Fruit fly (Drosophila melanogaster) whole organism, wandering third instar larva: Measurements from ENCODE around the gene Upf2.
A peak's percentile ranks its signal among the peaks of the same experiment; 100 is the strongest.

ENCODE experiments used
- Abd-B ChIP-seq: fragments of >200 bp; optimal IDR thresholded peaks from 2 replicates; lab custom pipeline; 2017; ENCODE audit warnings: missing biosample characterization, missing genetic modification characterization
- CG9705 ChIP-seq: fragments of 200-800 bp; sonication (Bioruptor generic); optimal IDR thresholded peaks from 2 replicates; lab custom pipeline; 2018; ENCODE audit warnings: missing biosample characterization, mild to moderate bottlenecking, missing genetic modification characterization
- Dfd ChIP-seq: fragments of >200 bp; optimal IDR thresholded peaks from 2 replicates; lab custom pipeline; 2017; ENCODE audit warnings: missing biosample characterization, missing genetic modification characterization
- HLH106 ChIP-seq: fragments of 200-800 bp; optimal IDR thresholded peaks from 3 replicates; lab custom pipeline; 2019; ENCODE audit warnings: missing biosample characterization, mild to moderate bottlenecking, missing genetic modification characterization, moderate library complexity
- Hr78 ChIP-seq: fragments of >200 bp; optimal IDR thresholded peaks from 2 replicates; lab custom pipeline; 2017; ENCODE audit warnings: missing biosample characterization, missing genetic modification characterization
- Jra ChIP-seq: sonication (Bioruptor generic); optimal IDR thresholded peaks from 2 replicates; lab custom pipeline; 2016; ENCODE audit warnings: missing biosample characterization, missing genetic modification characterization
- Mio ChIP-seq: sonication (Bioruptor generic); optimal IDR thresholded peaks from 2 replicates; lab custom pipeline; 2016; ENCODE audit warnings: missing biosample characterization, missing genetic modification characterization
- OdsH ChIP-seq: fragments of 200-800 bp; sonication (Bioruptor generic); optimal IDR thresholded peaks from 2 replicates; lab custom pipeline; 2016; ENCODE audit warnings: missing biosample characterization, mild to moderate bottlenecking, missing genetic modification characterization
- fru ChIP-seq: fragments of 200-800 bp; sonication (Bioruptor generic); optimal IDR thresholded peaks from 3 replicates; lab custom pipeline; 2016; ENCODE audit warnings: missing biosample characterization, mild to moderate bottlenecking, missing genetic modification characterization
- h ChIP-seq: fragments of 200-800 bp; sonication (Bioruptor generic); optimal IDR thresholded peaks from 3 replicates; lab custom pipeline; 2016; ENCODE audit warnings: missing biosample characterization, mild to moderate bottlenecking, missing genetic modification characterization
- rgr ChIP-seq: fragments of 200-800 bp; sonication (Bioruptor generic); optimal IDR thresholded peaks from 3 replicates; lab custom pipeline; 2016; ENCODE audit warnings: missing biosample characterization, mild to moderate bottlenecking, missing genetic modification characterization
- sage ChIP-seq: fragments of 200-800 bp; sonication (Bioruptor generic); optimal IDR thresholded peaks from 2 replicates; lab custom pipeline; 2016; ENCODE audit warnings: missing biosample characterization, mild to moderate bottlenecking, missing genetic modification characterization

- TF ChIP-seq h = peak; percentile 39
- peak; percentile 55 for TF ChIP-seq fru
- TF ChIP-seq Dfd (GFP tag; lab: Kevin White, UChicago) = no peak
- TF ChIP-seq CG9705 = peak; percentile 39
- peak; percentile 67 for TF ChIP-seq rgr
- no peak for TF ChIP-seq Mio (GFP tag; lab: Kevin White, UChicago)
- no peak for TF ChIP-seq OdsH
- no peak for TF ChIP-seq Abd-B (GFP tag; lab: Kevin White, UChicago)
- TF ChIP-seq HLH106 = peak; percentile 26
- TF ChIP-seq sage = no peak
- TF ChIP-seq Hr78 (GFP tag; lab: Kevin White, UChicago) = no peak
- TF ChIP-seq Jra (GFP tag; lab: Kevin White, UChicago) = peak; percentile 66
These were observed 13.7 kb downstream of the Upf2 start, which contains the start of gene mys for dm6 chrX:8061392-8062179.
